Worm (Caenorhabditis elegans): ENCODE measurements around the gene W03G11.4.

DNA sequence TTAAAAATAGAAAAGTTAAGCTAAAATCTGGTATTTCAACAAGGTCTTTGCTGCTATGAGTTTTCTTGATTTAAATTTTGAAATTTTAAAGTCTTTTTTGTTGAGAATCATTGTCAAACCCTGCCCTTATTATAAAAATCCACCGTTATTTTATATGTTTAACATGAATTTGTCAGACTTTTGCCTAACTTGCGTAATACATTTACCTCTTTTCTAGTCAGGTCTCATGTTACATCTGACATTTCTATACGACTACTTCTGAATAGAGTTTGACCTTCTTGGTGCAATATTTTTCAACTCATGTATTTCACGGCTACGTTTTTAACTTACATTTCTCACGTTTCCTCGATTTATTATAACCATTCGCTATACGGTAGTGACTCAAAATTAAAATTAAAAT, 21.1 kb upstream of the W03G11.4 start, which contains the start of gene lgc-15:
- no peak for TF ChIP-seq nhr-237 (tag; optimal IDR thresholded peaks at IDR 0.05)
- TF ChIP-seq nhr-12 (tag; optimal IDR thresholded peaks at IDR 0.05): no peak
- no peak for TF ChIP-seq ZK546.5 (tag; optimal IDR thresholded peaks at IDR 0.05)
- TF ChIP-seq lin-13 (GFP tag; optimal IDR thresholded peaks at IDR 0.05): no peak
- no peak for TF ChIP-seq ztf-11 (tag; optimal IDR thresholded peaks at IDR 0.05)
- TF ChIP-seq fos-1 (tag; optimal IDR thresholded peaks at IDR 0.05): no peak
- no peak for TF ChIP-seq egl-27 (tag; optimal IDR thresholded peaks at IDR 0.05)
- no peak for TF ChIP-seq blmp-1 (tag; optimal IDR thresholded peaks at IDR 0.05; ENCODE audit: insufficient read depth)
- TF ChIP-seq unc-39 (tag; optimal IDR thresholded peaks at IDR 0.05): no peak
